Worm (Caenorhabditis elegans) whole organism, mixed stage, embryonic: Measurements from ENCODE around the gene clec-58.

Experiments
- M03D4.4 ChIP-seq: sonication (generic microtip); optimal IDR thresholded peaks from 2 replicates; lab custom pipeline; 2017; ENCODE audit warnings: mild to moderate bottlenecking, missing genetic modification characterization, missing compliant biosample characterization
- bed-3 ChIP-seq: fragments of 200-800 bp; sonication (Bioruptor generic); optimal IDR thresholded peaks from 3 replicates; lab custom pipeline; 2018; ENCODE audit warnings: mild to moderate bottlenecking, missing genetic modification characterization, moderate library complexity, missing compliant biosample characterization
- blmp-1 ChIP-seq: fragments of 150-350 bp; optimal IDR thresholded peaks from 2 replicates; lab custom pipeline; 2014; ENCODE audit warnings: missing biosample characterization, missing genetic modification characterization
- ceh-43 ChIP-seq: fragments of 200-800 bp; sonication (Bioruptor generic); optimal IDR thresholded peaks from 2 replicates; lab custom pipeline; 2018; ENCODE audit warnings: mild to moderate bottlenecking, missing genetic modification characterization, moderate library complexity, missing compliant biosample characterization
- ceh-83 ChIP-seq: fragments of 200-800 bp; sonication (Bioruptor generic); optimal IDR thresholded peaks from 2 replicates; lab custom pipeline; 2018; ENCODE audit warnings: mild to moderate bottlenecking, missing genetic modification characterization, missing compliant biosample characterization
- cnd-1 ChIP-seq: fragments of 200-800 bp; sonication (Bioruptor generic); optimal IDR thresholded peaks from 2 replicates; lab custom pipeline; 2018; ENCODE audit warnings: mild to moderate bottlenecking, missing genetic modification characterization, missing compliant biosample characterization
- drap-1 ChIP-seq: fragments of 200-800 bp; sonication (Bioruptor generic); optimal IDR thresholded peaks from 3 replicates; lab custom pipeline; 2018; ENCODE audit warnings: mild to moderate bottlenecking, missing genetic modification characterization, missing compliant biosample characterization
- elt-1 ChIP-seq: sonication (generic microtip); optimal IDR thresholded peaks from 2 replicates; lab custom pipeline; 2017; ENCODE audit warnings: missing genetic modification characterization, mild to moderate bottlenecking, missing compliant biosample characterization, antibody characterized with exemption, moderate library complexity, borderline replicate concordance; ENCODE audit not compliant: insufficient read depth
- elt-3 ChIP-seq: fragments of 150-350 bp; optimal IDR thresholded peaks from 2 replicates; lab custom pipeline; 2014; ENCODE audit warnings: missing biosample characterization, missing genetic modification characterization
- flh-1 ChIP-seq: fragments of 200-800 bp; sonication (Bioruptor generic); optimal IDR thresholded peaks from 2 replicates; lab custom pipeline; 2018; ENCODE audit warnings: mild to moderate bottlenecking, missing genetic modification characterization, moderate library complexity, missing compliant biosample characterization
- ham-2 ChIP-seq: fragments of 200-800 bp; sonication (Bioruptor generic); optimal IDR thresholded peaks from 2 replicates; lab custom pipeline; 2018; ENCODE audit warnings: mild to moderate bottlenecking, missing genetic modification characterization, missing compliant biosample characterization
- hlh-1 ChIP-seq: fragments of 150-350 bp; optimal IDR thresholded peaks from 2 replicates; lab custom pipeline; 2014; ENCODE audit warnings: missing biosample characterization, missing genetic modification reagents, missing genetic modification characterization
- lin-13 ChIP-seq: fragments of 150-350 bp; optimal IDR thresholded peaks from 2 replicates; lab custom pipeline; 2014; ENCODE audit warnings: missing biosample characterization, missing genetic modification characterization
- lin-32 ChIP-seq: fragments of 200-800 bp; sonication (Bioruptor generic); optimal IDR thresholded peaks from 2 replicates; lab custom pipeline; 2018; ENCODE audit warnings: mild to moderate bottlenecking, missing genetic modification characterization, missing compliant biosample characterization
- lsy-2 ChIP-seq: fragments of 150-350 bp; optimal IDR thresholded peaks from 2 replicates; lab custom pipeline; 2014; ENCODE audit warnings: missing biosample characterization, missing genetic modification characterization
- mab-5 ChIP-seq: fragments of 150-350 bp; optimal IDR thresholded peaks from 2 replicates; lab custom pipeline; 2014; ENCODE audit warnings: missing biosample characterization, missing genetic modification characterization
- mep-1 ChIP-seq: fragments of 150-350 bp; optimal IDR thresholded peaks from 2 replicates; lab custom pipeline; 2017; ENCODE audit warnings: missing biosample characterization, missing genetic modification reagents, missing genetic modification characterization, inconsistent platforms
- mls-2 ChIP-seq: sonication (generic microtip); optimal IDR thresholded peaks from 2 replicates; lab custom pipeline; 2016; ENCODE audit warnings: mild to moderate bottlenecking, missing genetic modification characterization, moderate library complexity, missing compliant biosample characterization
- nhr-12 ChIP-seq: fragments of 150-350 bp; optimal IDR thresholded peaks from 2 replicates; lab custom pipeline; 2014; ENCODE audit warnings: missing biosample characterization, missing genetic modification characterization
- nhr-2 ChIP-seq: fragments of 150-350 bp; optimal IDR thresholded peaks from 2 replicates; lab custom pipeline; 2014; ENCODE audit warnings: missing biosample characterization, missing genetic modification characterization
- nhr-237 ChIP-seq: fragments of 150-350 bp; optimal IDR thresholded peaks from 2 replicates; lab custom pipeline; 2014; ENCODE audit warnings: missing biosample characterization, missing genetic modification characterization
- nhr-28 ChIP-seq: fragments of 150-350 bp; optimal IDR thresholded peaks from 2 replicates; lab custom pipeline; 2014; ENCODE audit warnings: missing biosample characterization, missing genetic modification characterization
- nhr-76 ChIP-seq: sonication (generic microtip); optimal IDR thresholded peaks from 2 replicates; lab custom pipeline; 2017; ENCODE audit warnings: missing biosample characterization, missing genetic modification characterization
- pha-4 ChIP-seq: fragments of 150-350 bp; optimal IDR thresholded peaks from 2 replicates; lab custom pipeline; 2018; ENCODE audit warnings: missing biosample characterization, missing genetic modification reagents, missing genetic modification characterization
- sem-2 ChIP-seq: fragments of 200-800 bp; sonication (Bioruptor generic); optimal IDR thresholded peaks from 2 replicates; lab custom pipeline; 2018; ENCODE audit warnings: mild to moderate bottlenecking, missing genetic modification characterization, missing compliant biosample characterization
- snpc-4 ChIP-seq: fragments of 150-350 bp; optimal IDR thresholded peaks from 2 replicates; lab custom pipeline; 2014; ENCODE audit warnings: missing biosample characterization, missing genetic modification characterization
- sptf-1 ChIP-seq: sonication (generic microtip); optimal IDR thresholded peaks from 2 replicates; lab custom pipeline; 2017; ENCODE audit warnings: mild to moderate bottlenecking, missing genetic modification characterization, moderate library complexity, missing compliant biosample characterization
- tbx-8 ChIP-seq: fragments of 200-800 bp; sonication (Bioruptor generic); optimal IDR thresholded peaks from 2 replicates; lab custom pipeline; 2018; ENCODE audit warnings: mild to moderate bottlenecking, missing genetic modification characterization, moderate library complexity, missing compliant biosample characterization
- unc-120 ChIP-seq: sonication (generic microtip); optimal IDR thresholded peaks from 2 replicates; lab custom pipeline; 2017; ENCODE audit warnings: missing genetic modification characterization, missing compliant biosample characterization; ENCODE audit not compliant: poor library complexity, severe bottlenecking
- unc-39 ChIP-seq: fragments of 150-350 bp; optimal IDR thresholded peaks from 2 replicates; lab custom pipeline; 2014; ENCODE audit warnings: missing biosample characterization, missing genetic modification characterization
- unc-62 ChIP-seq: fragments of 150-350 bp; optimal IDR thresholded peaks from 2 replicates; lab custom pipeline; 2014; ENCODE audit warnings: missing biosample characterization, missing genetic modification reagents, missing genetic modification characterization
- zip-8 ChIP-seq: fragments of 150-350 bp; optimal IDR thresholded peaks from 2 replicates; lab custom pipeline; 2014; ENCODE audit warnings: missing biosample characterization, missing genetic modification characterization
- ztf-11 ChIP-seq: fragments of 150-350 bp; optimal IDR thresholded peaks from 2 replicates; lab custom pipeline; 2014; ENCODE audit warnings: missing biosample characterization, missing genetic modification characterization

clec-58 gene

ce11 chrII:10510242-10510641 lies 34.3 kb upstream of the clec-58 start, which contains the start of gene F59B10.3:
TSS of gene F59B10.3 (plus strand) at chrII:10510542.
- peak; percentile 63 for TF ChIP-seq pha-4
- no peak for TF ChIP-seq tbx-8 (GFP tag; lab: Kevin White, UChicago)
- TF ChIP-seq, all 35 proteins: peak for 1

ce11 chrII:10509746-10510145 lies 33.8 kb upstream of the clec-58 start, which contains the start of gene F59B10.2:
TSS of gene F59B10.2 (minus strand) at chrII:10509846.
- TF ChIP-seq nhr-76 (tag; lab: Kevin White, UChicago) (no peak), lsy-2 (tag; lab: Kevin White, UChicago) (no peak), pha-4 (no peak), nhr-28 (no peak), blmp-1 (tag; lab: Kevin White, UChicago) (no peak), nhr-2 (no peak), nhr-12 (tag; lab: Kevin White, UChicago) (no peak), snpc-4 (no peak), unc-120 (tag; lab: Kevin White, UChicago) (no peak), cnd-1 (tag; lab: Kevin White, UChicago) (no peak), ztf-11 (tag; lab: Kevin White, UChicago) (no peak), hlh-1 (tag; lab: Kevin White, UChicago) (no peak), lin-32 (GFP tag; lab: Kevin White, UChicago) (no peak), ham-2 (no peak), mep-1 (tag; lab: Kevin White, UChicago) (no peak), sptf-1 (tag; lab: Kevin White, UChicago) (no peak), elt-3 (tag; lab: Kevin White, UChicago) (no peak)

- TF ChIP-seq elt-3 (tag; lab: Kevin White, UChicago) = no peak
- no peak for TF ChIP-seq bed-3 (GFP tag; lab: Kevin White, UChicago)
- no peak for TF ChIP-seq sem-2 (GFP tag; lab: Kevin White, UChicago)
- TF ChIP-seq lsy-2 (tag; lab: Kevin White, UChicago) = no peak
- no peak for TF ChIP-seq tbx-8 (GFP tag; lab: Kevin White, UChicago)
- TF ChIP-seq nhr-28 = no peak
- no peak for TF ChIP-seq unc-120 (tag; lab: Kevin White, UChicago)
- no peak for TF ChIP-seq cnd-1 (tag; lab: Kevin White, UChicago)
- TF ChIP-seq mab-5 (tag; lab: Kevin White, UChicago) = no peak
- TF ChIP-seq mls-2 (tag; lab: Kevin White, UChicago) = no peak
- TF ChIP-seq nhr-76 (tag; lab: Kevin White, UChicago) = no peak
- TF ChIP-seq pha-4 = no peak
- TF ChIP-seq ceh-83 = no peak
- no peak for TF ChIP-seq drap-1
- TF ChIP-seq, all 35 proteins: peak for 0
Measured at ce11 chrII:10507906-10508305, 32.0 kb upstream of the clec-58 start.

ce11 chrII:10505949-10506348 lies 30.0 kb upstream of the clec-58 start:
- TF ChIP-seq hlh-1 (tag; lab: Kevin White, UChicago) = no peak
- no peak for TF ChIP-seq zip-8 (tag; lab: Kevin White, UChicago)
- no peak for TF ChIP-seq snpc-4
- TF ChIP-seq flh-1 (GFP tag; lab: Kevin White, UChicago) = no peak
- TF ChIP-seq pha-4 = no peak
- no peak for TF ChIP-seq nhr-28
- no peak for TF ChIP-seq bed-3 (GFP tag; lab: Kevin White, UChicago)
- TF ChIP-seq mab-5 (tag; lab: Kevin White, UChicago) = no peak
- TF ChIP-seq elt-1 (tag; lab: Kevin White, UChicago) = no peak
- no peak for TF ChIP-seq unc-39 (tag; lab: Kevin White, UChicago)

ce11 chrII:10504729-10505128 lies 28.8 kb upstream of the clec-58 start:
- TF ChIP-seq blmp-1 (tag; lab: Kevin White, UChicago) = no peak
- TF ChIP-seq cnd-1 (tag; lab: Kevin White, UChicago) = peak; percentile 23
- peak; percentile 17 for TF ChIP-seq mep-1 (tag; lab: Kevin White, UChicago)
- TF ChIP-seq drap-1 = no peak
- peak; percentile 83 for TF ChIP-seq nhr-2

- TF ChIP-seq M03D4.4 (tag; lab: Kevin White, UChicago) (peak; percentile 48), nhr-2 (peak; percentile 46), bed-3 (GFP tag; lab: Kevin White, UChicago) (no peak), nhr-237 (tag; lab: Kevin White, UChicago) (no peak), drap-1 (peak; percentile 65), blmp-1 (tag; lab: Kevin White, UChicago) (no peak), sem-2 (GFP tag; lab: Kevin White, UChicago) (no peak), nhr-76 (tag; lab: Kevin White, UChicago) (no peak), mab-5 (tag; lab: Kevin White, UChicago) (no peak), tbx-8 (GFP tag; lab: Kevin White, UChicago) (no peak), sptf-1 (tag; lab: Kevin White, UChicago) (peak; percentile 74), elt-1 (tag; lab: Kevin White, UChicago) (no peak), nhr-12 (tag; lab: Kevin White, UChicago) (no peak), unc-62 (peak; percentile 39), lin-13 (tag; lab: Kevin White, UChicago) (no peak), ztf-11 (tag; lab: Kevin White, UChicago) (peak; percentile 76), elt-3 (tag; lab: Kevin White, UChicago) (no peak), snpc-4 (no peak), ceh-43 (GFP tag; lab: Kevin White, UChicago) (no peak), lsy-2 (tag; lab: Kevin White, UChicago) (peak; percentile 33), unc-39 (tag; lab: Kevin White, UChicago) (no peak), cnd-1 (tag; lab: Kevin White, UChicago) (peak; percentile 61), mep-1 (tag; lab: Kevin White, UChicago) (peak; percentile 81), flh-1 (GFP tag; lab: Kevin White, UChicago) (no peak), zip-8 (tag; lab: Kevin White, UChicago) (no peak), unc-120 (tag; lab: Kevin White, UChicago) (peak; percentile 73), mls-2 (tag; lab: Kevin White, UChicago) (peak; percentile 68), pha-4 (peak; percentile 44)
Measured at ce11 chrII:10502491-10503063, 26.6 kb upstream of the clec-58 start, which contains the start of gene myrf-1. TSS of gene myrf-1 (minus strand) at chrII:10502541.
